Fruit fly (Drosophila melanogaster): Measurements from ENCODE around the gene B4.

B4 gene

dm6 chr2L:13509533-13510240, 39.4 kb downstream of the B4 start (continued):
- TF ChIP-seq unc-4 (GFP tag; IDR thresholded peaks at IDR 0.05; ENCODE audit: partially characterized antibody) (no peak), nmo (GFP tag; optimal IDR thresholded peaks at IDR 0.05) (no peak), Mes4 (GFP tag; optimal IDR thresholded peaks at IDR 0.05) (no peak), lbe (GFP tag; optimal IDR thresholded peaks at IDR 0.05) (no peak), sob (GFP tag; IDR thresholded peaks at IDR 0.05) (no peak), CG17361 (GFP tag; IDR thresholded peaks at IDR 0.05) (no peak), Pdp1 (GFP tag; optimal IDR thresholded peaks at IDR 0.05) (peak in 1 of 2 experiments; percentile 15), row (GFP tag; IDR thresholded peaks at IDR 0.05) (no peak), CG15696 (tag; optimal IDR thresholded peaks at IDR 0.05) (no peak), CkIIα-i1 (GFP tag; IDR thresholded peaks at IDR 0.05) (no peak), fd3F (GFP tag; optimal IDR thresholded peaks at IDR 0.05) (no peak), Sin3A (optimal IDR thresholded peaks at IDR 0.05) (no peak), NK7.1 (GFP tag; optimal IDR thresholded peaks at IDR 0.05) (no peak)

dm6 chr2L:13500416-13500815, 48.7 kb downstream of the B4 start:
- TF ChIP-seq amos (GFP tag; IDR thresholded peaks at IDR 0.05; ENCODE audit: partially characterized antibody) (peak; percentile 70), Dip2 (GFP tag; IDR thresholded peaks at IDR 0.05) (peak; percentile 92), CG4404 (GFP tag; IDR thresholded peaks at IDR 0.05) (no peak), CG10462 (GFP tag; optimal IDR thresholded peaks at IDR 0.05) (no peak), Hsf (GFP tag; optimal IDR thresholded peaks at IDR 0.05) (no peak), CG2199 (GFP tag; IDR thresholded peaks at IDR 0.05) (peak; percentile 80; the same call in 2 of the 3 replicates), chm (GFP tag; IDR thresholded peaks at IDR 0.05) (no peak), CG8290 (GFP tag; optimal IDR thresholded peaks at IDR 0.05) (no peak), CG8290 (tag; optimal IDR thresholded peaks at IDR 0.05) (no peak), Abd-B (GFP tag; optimal IDR thresholded peaks at IDR 0.05) (no peak), Hmr (GFP tag; optimal IDR thresholded peaks at IDR 0.05) (no peak), Dad (GFP tag; optimal IDR thresholded peaks at IDR 0.05) (no peak), Dfd (GFP tag; optimal IDR thresholded peaks at IDR 0.05) (no peak), rib (GFP tag; IDR thresholded peaks at IDR 0.05) (no peak), stwl (tag; optimal IDR thresholded peaks at IDR 0.05) (peak; percentile 42), Hr51 (GFP tag; optimal IDR thresholded peaks at IDR 0.05) (no peak), CG16779 (GFP tag; IDR thresholded peaks at IDR 0.05) (no peak), CG16813 (GFP tag; IDR thresholded peaks at IDR 0.05; ENCODE audit: partially characterized antibody) (peak; percentile 64), hb (GFP tag; IDR thresholded peaks at IDR 0.05; ENCODE audit: partially characterized antibody) (peak; percentile 53; the same call in 1 of the 3 replicates), CTCF (GFP tag; optimal IDR thresholded peaks at IDR 0.05) (peak; percentile 92), Kr (GFP tag; optimal IDR thresholded peaks at IDR 0.05) (no peak), B-H2 (GFP tag; optimal IDR thresholded peaks at IDR 0.05) (no peak), CG12769 (tag; optimal IDR thresholded peaks at IDR 0.05) (no peak), org-1 (GFP tag; optimal IDR thresholded peaks at IDR 0.05) (no peak), inv (GFP tag; IDR thresholded peaks at IDR 0.05; ENCODE audit: partially characterized antibody) (0 out of 2 replicates have a peak, but pooled peaks have one; percentile 12), CG6654 (GFP tag; optimal IDR thresholded peaks at IDR 0.05) (no peak), knrl (GFP tag; IDR thresholded peaks at IDR 0.05; ENCODE audit: partially characterized antibody) (peak; percentile 43; the same call in 1 of the 3 replicates), CG33213 (GFP tag; optimal IDR thresholded peaks at IDR 0.05) (no peak), Lhr (GFP tag; optimal IDR thresholded peaks at IDR 0.05) (no peak), ato (GFP tag; IDR thresholded peaks at IDR 0.05; ENCODE audit: partially characterized antibody) (no peak), CG9215 (GFP tag; IDR thresholded peaks at IDR 0.05) (no peak), CG42726 (GFP tag; IDR thresholded peaks at IDR 0.05; ENCODE audit: partially characterized antibody) (peak; percentile 80), nerfin-1 (tag; optimal IDR thresholded peaks at IDR 0.05) (no peak), ash1 (GFP tag; optimal IDR thresholded peaks at IDR 0.05) (no peak), az2 (GFP tag; optimal IDR thresholded peaks at IDR 0.05) (no peak), oc (tag; optimal IDR thresholded peaks at IDR 0.05) (no peak), p53 (GFP tag; optimal IDR thresholded peaks at IDR 0.05) (no peak)

All from whole organism, embryonic.